Worm (Caenorhabditis elegans) whole organism, L2 larva: ENCODE results near the gene mam-6.
A peak's percentile ranks its signal among the peaks of the same experiment; 100 is the strongest.

Source experiments
- C34F6.9 ChIP-seq: fragments of 150-350 bp; optimal IDR thresholded peaks from 2 replicates; lab custom pipeline; 2014; ENCODE audit warnings: missing biosample characterization, missing genetic modification characterization
- F13H6.1 ChIP-seq: sonication (generic microtip); optimal IDR thresholded peaks from 2 replicates; lab custom pipeline; 2016; ENCODE audit warnings: missing genetic modification characterization, missing compliant biosample characterization
- R02D3.7 ChIP-seq: fragments of 150-350 bp; optimal IDR thresholded peaks from 2 replicates; lab custom pipeline; 2014; ENCODE audit warnings: missing biosample characterization, missing genetic modification characterization
- Y55F3AM.14 ChIP-seq: fragments of 200-800 bp; sonication (Bioruptor generic); optimal IDR thresholded peaks from 2 replicates; lab custom pipeline; 2018; ENCODE audit warnings: mild to moderate bottlenecking, missing genetic modification characterization, missing compliant biosample characterization
- ZK546.5 ChIP-seq: sonication (generic microtip); optimal IDR thresholded peaks from 2 replicates; lab custom pipeline; 2017; ENCODE audit warnings: missing biosample characterization, missing genetic modification characterization
- alr-1 ChIP-seq: fragments of 150-350 bp; optimal IDR thresholded peaks from 2 replicates; lab custom pipeline; 2014; ENCODE audit warnings: missing biosample characterization, missing genetic modification characterization
- aly-2 ChIP-seq: fragments of 150-350 bp; optimal IDR thresholded peaks from 2 replicates; lab custom pipeline; 2014; ENCODE audit warnings: missing biosample characterization, missing genetic modification characterization
- ama-1 ChIP-seq: fragments of 150-350 bp; optimal IDR thresholded peaks from 2 replicates; lab custom pipeline; 2018; ENCODE audit warnings: inconsistent platforms
- blmp-1 ChIP-seq: sonication (generic microtip); optimal IDR thresholded peaks from 2 replicates; lab custom pipeline; 2017; ENCODE audit warnings: missing genetic modification characterization, mild to moderate bottlenecking, missing compliant biosample characterization, antibody characterized with exemption, moderate library complexity; ENCODE audit not compliant: insufficient read depth
- ceh-16 ChIP-seq: fragments of 150-350 bp; optimal IDR thresholded peaks from 2 replicates; lab custom pipeline; 2014; ENCODE audit warnings: missing biosample characterization, missing genetic modification characterization
- crh-2 ChIP-seq: sonication (generic microtip); optimal IDR thresholded peaks from 2 replicates; lab custom pipeline; 2017; ENCODE audit warnings: missing biosample characterization, missing genetic modification characterization
- dmd-4 ChIP-seq: sonication (generic microtip); optimal IDR thresholded peaks from 2 replicates; lab custom pipeline; 2017; ENCODE audit warnings: missing biosample characterization, missing genetic modification characterization
- egl-27 ChIP-seq: sonication (generic microtip); optimal IDR thresholded peaks from 3 replicates; lab custom pipeline; 2017; ENCODE audit warnings: missing biosample characterization, missing genetic modification reagents, missing genetic modification characterization
- elt-1 ChIP-seq: fragments of 150-350 bp; optimal IDR thresholded peaks from 2 replicates; lab custom pipeline; 2014; ENCODE audit warnings: missing biosample characterization, missing genetic modification characterization
- elt-3 ChIP-seq: sonication (generic microtip); optimal IDR thresholded peaks from 2 replicates; lab custom pipeline; 2017; ENCODE audit warnings: missing biosample characterization, missing genetic modification characterization
- fos-1 ChIP-seq: fragments of 150-350 bp; optimal IDR thresholded peaks from 2 replicates; lab custom pipeline; 2014; ENCODE audit warnings: missing biosample characterization, missing genetic modification characterization
- gmeb-1 ChIP-seq: fragments of 150-350 bp; optimal IDR thresholded peaks from 2 replicates; lab custom pipeline; 2014; ENCODE audit warnings: missing biosample characterization, missing genetic modification characterization
- lin-11 ChIP-seq: fragments of 150-350 bp; sonication (generic microtip); optimal IDR thresholded peaks from 2 replicates; lab custom pipeline; 2014; ENCODE audit warnings: missing biosample characterization, missing genetic modification characterization, inconsistent platforms, mixed read lengths
- lin-13 ChIP-seq: fragments of 150-350 bp; optimal IDR thresholded peaks from 2 replicates; lab custom pipeline; 2014; ENCODE audit warnings: missing biosample characterization, missing genetic modification reagents, missing genetic modification characterization
- lin-39 ChIP-seq: fragments of 150-350 bp; optimal IDR thresholded peaks from 2 replicates; lab custom pipeline; 2014; ENCODE audit warnings: missing biosample characterization, missing genetic modification reagents, missing genetic modification characterization
- lsy-2 ChIP-seq, 2 experiments: fragments of 150-350 bp in 1 of 2; sonication (generic microtip) in 1 of 2; optimal IDR thresholded peaks; 2 replicates each; lab custom pipeline; 2014 to 2017; ENCODE audit warnings: missing biosample characterization in 2 of 2, missing genetic modification characterization in 2 of 2
- mab-5 ChIP-seq: fragments of 150-350 bp; optimal IDR thresholded peaks from 2 replicates; lab custom pipeline; 2014; ENCODE audit warnings: missing biosample characterization, missing genetic modification characterization
- mbf-1 ChIP-seq: sonication (generic microtip); optimal IDR thresholded peaks from 2 replicates; lab custom pipeline; 2017; ENCODE audit warnings: missing biosample characterization, missing genetic modification characterization
- nhr-10 ChIP-seq: sonication (generic microtip); optimal IDR thresholded peaks from 2 replicates; lab custom pipeline; 2017; ENCODE audit warnings: missing biosample characterization, missing genetic modification characterization
- nhr-11 ChIP-seq: fragments of 150-350 bp; optimal IDR thresholded peaks from 2 replicates; lab custom pipeline; 2014; ENCODE audit warnings: missing biosample characterization, missing genetic modification characterization
- nhr-12 ChIP-seq: fragments of 150-350 bp; optimal IDR thresholded peaks from 2 replicates; lab custom pipeline; 2014; ENCODE audit warnings: missing biosample characterization, missing genetic modification characterization
- nhr-129 ChIP-seq: fragments of 150-350 bp; optimal IDR thresholded peaks from 2 replicates; lab custom pipeline; 2014; ENCODE audit warnings: missing biosample characterization, missing genetic modification characterization
- nhr-21 ChIP-seq: fragments of 150-350 bp; optimal IDR thresholded peaks from 2 replicates; lab custom pipeline; 2014; ENCODE audit warnings: missing biosample characterization, missing genetic modification characterization
- nhr-23 ChIP-seq: fragments of 150-350 bp; optimal IDR thresholded peaks from 2 replicates; lab custom pipeline; 2014; ENCODE audit warnings: missing biosample characterization, missing genetic modification reagents, missing genetic modification characterization
- nhr-25 ChIP-seq: fragments of 150-350 bp; sonication (generic microtip); optimal IDR thresholded peaks from 3 replicates; lab custom pipeline; 2014; ENCODE audit warnings: missing biosample characterization, missing genetic modification characterization
- nhr-6 ChIP-seq: fragments of 150-350 bp; optimal IDR thresholded peaks from 2 replicates; lab custom pipeline; 2014; ENCODE audit warnings: missing biosample characterization, missing genetic modification characterization
- nhr-77 ChIP-seq: fragments of 150-350 bp; optimal IDR thresholded peaks from 2 replicates; lab custom pipeline; 2014; ENCODE audit warnings: missing biosample characterization, missing genetic modification characterization
- peb-1 ChIP-seq: fragments of 150-350 bp; optimal IDR thresholded peaks from 2 replicates; lab custom pipeline; 2014; ENCODE audit warnings: missing biosample characterization, missing genetic modification characterization
- sem-4 ChIP-seq: fragments of 150-350 bp; optimal IDR thresholded peaks from 2 replicates; lab custom pipeline; 2014; ENCODE audit warnings: missing biosample characterization, missing genetic modification reagents, missing genetic modification characterization
- skn-1 ChIP-seq: sonication (generic microtip); optimal IDR thresholded peaks from 2 replicates; lab custom pipeline; 2017; ENCODE audit warnings: missing biosample characterization, missing genetic modification characterization
- sma-3 ChIP-seq: sonication (generic microtip); optimal IDR thresholded peaks from 2 replicates; lab custom pipeline; 2016; ENCODE audit warnings: missing genetic modification reagents, missing genetic modification characterization, missing compliant biosample characterization
- sma-9 ChIP-seq, 2 experiments: fragments of 150-350 bp in 1 of 2; sonication (generic microtip) in 1 of 2; optimal IDR thresholded peaks; 2 replicates each; lab custom pipeline; 2014 to 2016; ENCODE audit warnings: missing genetic modification characterization in 2 of 2, mild to moderate bottlenecking in 1 of 2, missing biosample characterization in 1 of 2, missing compliant biosample characterization in 1 of 2, missing genetic modification reagents in 1 of 2, moderate library complexity in 1 of 2
- snpc-4 ChIP-seq: fragments of 150-350 bp; optimal IDR thresholded peaks from 2 replicates; lab custom pipeline; 2014; ENCODE audit warnings: missing biosample characterization, missing genetic modification characterization
- unc-55 ChIP-seq: fragments of 150-350 bp; sonication (generic microtip); optimal IDR thresholded peaks from 3 replicates; lab custom pipeline; 2014; ENCODE audit warnings: missing biosample characterization, missing genetic modification reagents, missing genetic modification characterization
- unc-62 ChIP-seq: fragments of 150-350 bp; optimal IDR thresholded peaks from 2 replicates; lab custom pipeline; 2014; ENCODE audit warnings: missing biosample characterization, missing genetic modification reagents, missing genetic modification characterization
- zag-1 ChIP-seq: fragments of 150-350 bp; optimal IDR thresholded peaks from 2 replicates; lab custom pipeline; 2014; ENCODE audit warnings: missing biosample characterization, missing genetic modification characterization
- ztf-1 ChIP-seq: fragments of 200-800 bp; sonication (Bioruptor generic); conservative IDR thresholded peaks from 2 replicates; pipeline ENCODE4 v1.3.6; 2022; ENCODE audit warnings: missing genetic modification characterization, missing compliant biosample characterization

mam-6 gene

DNA sequence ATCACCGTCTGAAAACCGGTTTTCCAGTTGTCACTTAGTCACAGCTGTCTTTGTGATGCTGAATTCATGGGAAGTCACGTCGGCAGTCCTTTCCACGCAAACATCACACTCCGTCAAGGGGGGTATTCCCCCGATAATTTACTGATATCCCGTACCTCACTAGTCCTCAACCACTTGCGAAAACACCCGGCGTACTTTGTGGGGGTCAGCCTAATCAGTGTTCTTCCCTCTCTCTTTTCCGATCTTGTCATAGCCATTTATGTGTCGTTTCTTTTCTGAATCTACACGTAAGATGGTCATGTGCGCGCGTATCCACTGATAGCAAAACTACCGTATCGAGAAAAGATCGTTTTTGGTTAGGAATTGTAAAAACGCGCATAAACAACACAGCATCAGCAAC lies 10.3 kb upstream of the mam-6 start:
- TF ChIP-seq nhr-21 (tag; lab: Kevin White, UChicago) (peak; percentile 87), skn-1 (tag; lab: Kevin White, UChicago) (no peak), sma-3 (GFP tag; lab: Kevin White, UChicago) (peak; percentile 86), Y55F3AM.14 (GFP tag; lab: Kevin White, UChicago) (no peak), nhr-129 (peak; percentile 50), sma-9 (GFP tag; optimal IDR thresholded peaks at IDR 0.05; lab: Kevin White, UChicago) (peak; percentile 84), sma-9 (tag; optimal IDR thresholded peaks at IDR 0.05; lab: Kevin White, UChicago) (no peak), lsy-2 (tag; optimal IDR thresholded peaks at IDR 0.05; lab: Kevin White, UChicago) (peak in 1 of 2 experiments; percentile 36), unc-55 (GFP tag; lab: Kevin White, UChicago) (no peak), mbf-1 (tag; lab: Kevin White, UChicago) (no peak), nhr-25 (peak; percentile 80)

DNA sequence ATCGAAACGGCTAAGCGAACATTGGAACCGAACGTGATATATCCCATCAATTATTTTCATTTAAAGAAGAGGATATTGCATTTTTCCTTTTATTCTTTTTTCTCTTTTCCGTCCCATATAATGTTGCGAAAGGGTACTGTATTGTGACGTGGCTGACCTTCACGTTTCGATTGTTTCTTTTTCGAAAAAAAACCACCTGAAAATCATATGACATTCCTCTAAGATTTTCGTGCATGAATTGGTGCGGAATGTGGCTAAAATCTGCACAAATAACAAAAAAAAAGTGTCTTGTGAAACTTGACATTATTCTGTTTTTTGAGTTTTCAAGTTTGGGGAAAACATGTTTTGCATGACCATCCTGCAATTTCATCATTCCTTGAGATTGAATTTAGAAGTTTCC lies 9.1 kb upstream of the mam-6 start:
- TF ChIP-seq elt-3 (tag; lab: Kevin White, UChicago) = no peak
- no peak for TF ChIP-seq unc-62 (GFP tag; lab: Kevin White, UChicago)
- no peak for TF ChIP-seq sem-4
- TF ChIP-seq nhr-6 = no peak

DNA sequence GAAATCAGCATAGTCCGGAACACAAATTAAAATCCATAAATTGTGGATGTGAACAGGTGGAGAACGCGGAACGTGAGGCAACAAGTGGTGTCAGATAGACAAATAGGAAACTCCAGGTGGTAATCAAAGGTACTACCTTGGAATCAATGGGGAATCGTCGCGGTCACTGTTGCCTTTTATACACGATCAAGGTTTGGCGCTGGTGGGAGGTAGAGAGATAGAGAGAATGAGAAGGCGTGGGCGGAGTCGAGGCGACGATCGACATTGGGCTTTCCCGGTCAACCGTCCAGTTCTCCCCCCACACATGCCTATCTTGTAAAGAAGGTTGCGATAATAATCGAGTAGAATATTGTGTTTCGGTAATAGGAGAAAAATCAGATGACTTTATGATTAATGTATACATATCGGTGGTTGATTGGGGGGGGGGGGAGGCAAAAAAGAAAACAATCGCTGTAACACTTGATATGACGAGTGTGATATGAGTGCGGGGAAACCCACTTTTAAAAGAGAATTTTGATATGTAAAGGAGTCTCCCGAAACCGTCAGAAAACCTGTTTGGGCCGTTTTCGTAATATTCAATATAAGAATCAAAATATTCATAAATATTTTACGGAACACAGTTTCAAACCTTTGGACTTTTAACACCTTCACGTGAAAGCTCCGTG lies 8.6 kb upstream of the mam-6 start, which contains the start of the genes H40L08.8, H40L08.2 and H40L08.7:
Gene H40L08.8 (minus strand): TSS at position 37 of the 665 bp plus-strand sequence.
Gene H40L08.2 (minus strand): TSS at position 148 of the 665 bp plus-strand sequence.
Gene H40L08.7 (minus strand): TSS at position 148 of the 665 bp plus-strand sequence.
- TF ChIP-seq nhr-6 (no peak), Y55F3AM.14 (GFP tag; lab: Kevin White, UChicago) (no peak), fos-1 (tag; lab: Kevin White, UChicago) (no peak), crh-2 (tag; lab: Kevin White, UChicago) (no peak), snpc-4 (tag; lab: Kevin White, UChicago) (no peak), nhr-77 (tag; lab: Kevin White, UChicago) (no peak), nhr-129 (peak; percentile 19), peb-1 (no peak), egl-27 (no peak), elt-1 (tag; lab: Kevin White, UChicago) (no peak), elt-3 (tag; lab: Kevin White, UChicago) (no peak), unc-55 (GFP tag; lab: Kevin White, UChicago) (no peak), F13H6.1 (tag; lab: Kevin White, UChicago) (peak; percentile 1), nhr-21 (tag; lab: Kevin White, UChicago) (peak; percentile 54), nhr-23 (tag; lab: Kevin White, UChicago) (no peak), ama-1 (lab: Kevin White, UChicago) (peak; percentile 90), blmp-1 (tag; lab: Kevin White, UChicago) (peak; percentile 67), dmd-4 (tag; lab: Kevin White, UChicago) (no peak), lin-39 (tag; lab: Kevin White, UChicago) (no peak), R02D3.7 (tag; lab: Kevin White, UChicago) (no peak), sem-4 (no peak), ZK546.5 (tag; lab: Kevin White, UChicago) (no peak), skn-1 (tag; lab: Kevin White, UChicago) (no peak), lin-13 (GFP tag; lab: Kevin White, UChicago) (no peak), nhr-11 (tag; lab: Kevin White, UChicago) (no peak), nhr-12 (tag; lab: Kevin White, UChicago) (no peak), lin-11 (tag; lab: Kevin White, UChicago) (no peak), sma-3 (GFP tag; lab: Kevin White, UChicago) (peak; percentile 57), ztf-1 (GFP tag; lab: Robert Waterston, UW) (no peak), nhr-25 (peak; percentile 79), ceh-16 (tag; lab: Kevin White, UChicago) (peak; percentile 48), nhr-10 (tag; lab: Kevin White, UChicago) (no peak), lsy-2 (tag; optimal IDR thresholded peaks at IDR 0.05; lab: Kevin White, UChicago) (peak in 1 of 2 experiments; percentile 4), gmeb-1 (tag; lab: Kevin White, UChicago) (peak; percentile 5), mab-5 (no peak), zag-1 (tag; lab: Kevin White, UChicago) (no peak), alr-1 (no peak), C34F6.9 (tag; lab: Kevin White, UChicago) (no peak), mbf-1 (tag; lab: Kevin White, UChicago) (no peak), sma-9 (GFP tag; optimal IDR thresholded peaks at IDR 0.05; lab: Kevin White, UChicago) (peak; percentile 81), sma-9 (tag; optimal IDR thresholded peaks at IDR 0.05; lab: Kevin White, UChicago) (no peak), aly-2 (tag; lab: Kevin White, UChicago) (no peak)
